Fruit fly (Drosophila melanogaster) whole organism, pupa: ENCODE results near the gene CG7320.

Experiments
- CG12605 ChIP-seq: fragments of 200-800 bp; sonication (Bioruptor generic); IDR thresholded peaks from 2 replicates; pipeline ENCODE4 v1.3.6; 2022; ENCODE audit warnings: missing biosample characterization, missing genetic modification characterization
- CG13204 ChIP-seq: fragments of 200-800 bp; sonication (Bioruptor generic); optimal IDR thresholded peaks from 2 replicates; lab custom pipeline; 2018; ENCODE audit warnings: missing biosample characterization, mild to moderate bottlenecking, missing genetic modification characterization, moderate library complexity
- CG14655 ChIP-seq: fragments of 200-800 bp; sonication (Bioruptor generic); optimal IDR thresholded peaks from 3 replicates; lab custom pipeline; 2017; ENCODE audit warnings: mild to moderate bottlenecking, missing biosample characterization, missing genetic modification reagents, missing genetic modification characterization
- CG15710 ChIP-seq: fragments of 200-800 bp; sonication (Bioruptor generic); optimal IDR thresholded peaks from 2 replicates; lab custom pipeline; 2018; ENCODE audit warnings: missing biosample characterization, mild to moderate bottlenecking, missing genetic modification characterization, moderate library complexity
- CG17806 ChIP-seq: fragments of 200-800 bp; sonication (Bioruptor generic); optimal IDR thresholded peaks from 2 replicates; lab custom pipeline; 2018; ENCODE audit warnings: missing biosample characterization, mild to moderate bottlenecking, missing genetic modification characterization, moderate library complexity
- CG34367 ChIP-seq: fragments of 200-800 bp; sonication (Bioruptor generic); optimal IDR thresholded peaks from 2 replicates; lab custom pipeline; 2018; ENCODE audit warnings: missing biosample characterization, mild to moderate bottlenecking, missing genetic modification characterization
- CG8301 ChIP-seq: fragments of 200-800 bp; sonication (Bioruptor generic); optimal IDR thresholded peaks from 2 replicates; lab custom pipeline; 2018; ENCODE audit warnings: missing biosample characterization, mild to moderate bottlenecking, missing genetic modification characterization
- CG9948 ChIP-seq: fragments of 200-800 bp; sonication (Bioruptor generic); optimal IDR thresholded peaks from 2 replicates; lab custom pipeline; 2018; ENCODE audit warnings: missing biosample characterization, mild to moderate bottlenecking, missing genetic modification characterization, moderate library complexity
- Snoo ChIP-seq: fragments of 200-800 bp; sonication (Bioruptor generic); optimal IDR thresholded peaks from 3 replicates; lab custom pipeline; 2017; ENCODE audit warnings: missing biosample characterization, mild to moderate bottlenecking, missing genetic modification characterization, inconsistent platforms

DNA sequence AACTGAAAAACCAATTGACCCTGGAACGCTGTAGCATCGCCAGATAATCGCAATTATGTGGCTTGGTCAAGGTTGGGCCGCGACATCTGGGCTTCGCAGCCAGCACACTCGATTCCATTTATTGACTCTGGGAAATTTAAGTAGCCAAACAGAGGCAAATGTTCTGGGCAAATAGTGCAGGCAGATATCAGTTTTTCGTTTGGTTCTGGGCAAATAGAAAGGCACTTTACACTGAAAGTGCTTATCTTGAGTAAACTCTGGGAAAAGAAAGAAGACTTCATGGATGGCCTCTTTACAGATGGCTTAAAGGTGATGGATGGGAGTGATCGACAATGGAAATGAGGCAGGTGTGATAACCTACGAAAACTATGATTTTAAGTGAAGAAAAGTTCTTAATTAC lies 40.8 kb downstream of the CG7320 start:
- TF ChIP-seq CG12605 (GFP tag; lab: Robert Waterston, UW): no peak
- TF ChIP-seq CG8301 (tag; lab: Kevin White, UChicago): no peak
- TF ChIP-seq CG17806 (tag; lab: Kevin White, UChicago): no peak
- no peak for TF ChIP-seq CG34367
- no peak for TF ChIP-seq CG14655 (GFP tag; lab: Kevin White, UChicago)
- no peak for TF ChIP-seq CG13204 (GFP tag; lab: Kevin White, UChicago)
- no peak for TF ChIP-seq CG9948
- TF ChIP-seq Snoo (tag; lab: Kevin White, UChicago): no peak
- no peak for TF ChIP-seq CG15710
